Worm (Caenorhabditis elegans) whole organism, L4 larva: ENCODE data around the gene F45D3.4.
A peak's percentile ranks its signal among the peaks of the same experiment; 100 is the strongest.

Experiments used
- F37D6.2 ChIP-seq: sonication (generic microtip); optimal IDR thresholded peaks from 2 replicates; lab custom pipeline; 2016; ENCODE audit warnings: mild to moderate bottlenecking, missing genetic modification characterization, missing compliant biosample characterization
- R02D3.7 ChIP-seq: fragments of 150-350 bp; sonication (generic microtip); optimal IDR thresholded peaks from 3 replicates; lab custom pipeline; 2014; ENCODE audit warnings: missing biosample characterization, missing genetic modification characterization
- T20F7.1 ChIP-seq: fragments of 200-800 bp; sonication (Bioruptor generic); optimal IDR thresholded peaks from 2 replicates; lab custom pipeline; 2018; ENCODE audit warnings: mild to moderate bottlenecking, missing genetic modification characterization, missing compliant biosample characterization
- Y105C5A.15 ChIP-seq: fragments of 200-800 bp; sonication (Bioruptor generic); IDR thresholded peaks from 2 replicates; pipeline ENCODE4 v1.3.6; 2022; ENCODE audit warnings: missing genetic modification characterization, missing compliant biosample characterization
- Y48G9A.11 ChIP-seq: fragments of 200-800 bp; sonication (Bioruptor generic); IDR thresholded peaks from 2 replicates; pipeline ENCODE4 v1.3.6; 2022; ENCODE audit warnings: missing genetic modification reagents, missing genetic modification characterization, missing compliant biosample characterization
- aha-1 ChIP-seq: fragments of 150-350 bp; peaks from one replicate; lab custom pipeline; 2014; ENCODE audit warnings: missing biosample characterization, missing genetic modification characterization
- aly-2 ChIP-seq: sonication (generic microtip); optimal IDR thresholded peaks from 2 replicates; lab custom pipeline; 2018; ENCODE audit warnings: missing biosample characterization, missing genetic modification characterization
- ceh-28 ChIP-seq: fragments of 150-350 bp; optimal IDR thresholded peaks from 2 replicates; lab custom pipeline; 2014; ENCODE audit warnings: missing biosample characterization, missing genetic modification reagents, missing genetic modification characterization
- ceh-32 ChIP-seq: sonication (generic microtip); optimal IDR thresholded peaks from 2 replicates; lab custom pipeline; 2016; ENCODE audit warnings: mild to moderate bottlenecking, missing genetic modification characterization, missing compliant biosample characterization; ENCODE audit not compliant: poor library complexity
- daf-16 ChIP-seq, 3 experiments: sonication (generic microtip); optimal IDR thresholded peaks; 2 replicates each; lab custom pipeline; 2016 to 2017; ENCODE audit warnings: missing genetic modification characterization in 3 of 3, missing genetic modification reagents in 3 of 3, mild to moderate bottlenecking in 2 of 3, missing compliant biosample characterization in 2 of 3, missing biosample characterization in 1 of 3, moderate library complexity in 1 of 3
- dmd-6 ChIP-seq: fragments of 200-800 bp; sonication (Bioruptor generic); IDR thresholded peaks from 2 replicates; pipeline ENCODE4 v1.3.6; 2022; ENCODE audit warnings: missing genetic modification reagents, missing genetic modification characterization, missing compliant biosample characterization
- dpl-1 ChIP-seq: fragments of 150-350 bp; optimal IDR thresholded peaks from 2 replicates; lab custom pipeline; 2014; ENCODE audit warnings: missing biosample characterization, missing genetic modification reagents, missing genetic modification characterization
- dve-1 ChIP-seq: sonication (generic microtip); optimal IDR thresholded peaks from 2 replicates; lab custom pipeline; 2017; ENCODE audit warnings: antibody characterized with exemption, mild to moderate bottlenecking, missing genetic modification characterization, missing compliant biosample characterization; ENCODE audit not compliant: insufficient read depth
- fkh-10 ChIP-seq: fragments of 150-350 bp; optimal IDR thresholded peaks from 2 replicates; lab custom pipeline; 2014; ENCODE audit warnings: missing biosample characterization, missing genetic modification reagents, missing genetic modification characterization
- hif-1 ChIP-seq, 2 experiments: sonication (generic microtip); optimal IDR thresholded peaks; 2 replicates each; lab custom pipeline; 2016 to 2017; ENCODE audit warnings: missing compliant biosample characterization in 2 of 2, missing genetic modification characterization in 2 of 2, missing genetic modification reagents in 2 of 2, missing genotype in 2 of 2, mild to moderate bottlenecking in 1 of 2
- hlh-11 ChIP-seq: fragments of 200-800 bp; sonication (Bioruptor generic); optimal IDR thresholded peaks from 2 replicates; lab custom pipeline; 2018; ENCODE audit warnings: mild to moderate bottlenecking, missing genetic modification characterization, missing compliant biosample characterization
- hlh-30 ChIP-seq: sonication (generic microtip); optimal IDR thresholded peaks from 2 replicates; lab custom pipeline; 2017; ENCODE audit warnings: antibody characterized with exemption, mild to moderate bottlenecking, missing genetic modification characterization, missing compliant biosample characterization; ENCODE audit not compliant: insufficient read depth
- hmg-1.1 ChIP-seq: fragments of 200-800 bp; sonication (Bioruptor generic); IDR thresholded peaks from 2 replicates; pipeline ENCODE4 v1.3.6; 2022; ENCODE audit warnings: missing genetic modification reagents, missing genetic modification characterization, missing compliant biosample characterization
- lsy-2 ChIP-seq, 2 experiments: fragments of 150-350 bp in 1 of 2; sonication (generic microtip) in 1 of 2; optimal IDR thresholded peaks; 2 replicates each; lab custom pipeline; 2014 to 2017; ENCODE audit warnings: missing biosample characterization in 2 of 2, missing genetic modification characterization in 2 of 2
- mdl-1 ChIP-seq, 2 experiments: fragments of 150-350 bp in 1 of 2; sonication (generic microtip) in 1 of 2; optimal IDR thresholded peaks; 2 replicates each; lab custom pipeline; 2014 to 2017; ENCODE audit warnings: missing biosample characterization in 2 of 2, missing genetic modification characterization in 2 of 2
- mep-1 ChIP-seq: fragments of 150-350 bp; sonication (generic microtip); optimal IDR thresholded peaks from 3 replicates; lab custom pipeline; 2014; ENCODE audit warnings: missing biosample characterization, missing genetic modification characterization
- mes-2 ChIP-seq: sonication (generic microtip); optimal IDR thresholded peaks from 2 replicates; lab custom pipeline; 2016; ENCODE audit warnings: missing genotype, mild to moderate bottlenecking, missing genetic modification characterization, missing compliant biosample characterization; ENCODE audit not compliant: poor library complexity, severe bottlenecking
- mxl-2 ChIP-seq: fragments of 200-800 bp; sonication (Bioruptor generic); conservative IDR thresholded peaks from 2 replicates; pipeline ENCODE4 v1.3.6; 2022; ENCODE audit warnings: missing genetic modification reagents, missing genetic modification characterization, missing compliant biosample characterization
- mxl-3 ChIP-seq: fragments of 200-800 bp; sonication (Bioruptor generic); optimal IDR thresholded peaks from 2 replicates; lab custom pipeline; 2018; ENCODE audit warnings: mild to moderate bottlenecking, missing genetic modification characterization, missing compliant biosample characterization
- nhr-102 ChIP-seq: sonication (generic microtip); optimal IDR thresholded peaks from 2 replicates; lab custom pipeline; 2016; ENCODE audit warnings: mild to moderate bottlenecking, missing genetic modification characterization, moderate library complexity, missing compliant biosample characterization
- nhr-237 ChIP-seq: sonication (generic microtip); optimal IDR thresholded peaks from 2 replicates; lab custom pipeline; 2017; ENCODE audit warnings: missing biosample characterization, missing genetic modification characterization
- nhr-28 ChIP-seq: fragments of 150-350 bp; optimal IDR thresholded peaks from 2 replicates; lab custom pipeline; 2014; ENCODE audit warnings: missing biosample characterization, missing genetic modification characterization
- nhr-48 ChIP-seq: sonication (generic microtip); optimal IDR thresholded peaks from 2 replicates; lab custom pipeline; 2016; ENCODE audit warnings: mild to moderate bottlenecking, missing genetic modification characterization, missing compliant biosample characterization
- nhr-6 ChIP-seq: fragments of 150-350 bp; optimal IDR thresholded peaks from 2 replicates; lab custom pipeline; 2014; ENCODE audit warnings: missing biosample characterization, missing genetic modification characterization
- saeg-2 ChIP-seq: fragments of 200-800 bp; sonication (Bioruptor generic); IDR thresholded peaks from 2 replicates; pipeline ENCODE4 v1.3.6; 2022; ENCODE audit warnings: missing genetic modification reagents, missing genetic modification characterization, missing compliant biosample characterization
- skn-1 ChIP-seq: fragments of 150-350 bp; optimal IDR thresholded peaks from 2 replicates; lab custom pipeline; 2014; ENCODE audit warnings: missing biosample characterization, missing genetic modification characterization
- snpc-4 ChIP-seq: fragments of 150-350 bp; optimal IDR thresholded peaks from 2 replicates; lab custom pipeline; 2014; ENCODE audit warnings: missing biosample characterization, missing genetic modification characterization
- unc-39 ChIP-seq: sonication (generic microtip); optimal IDR thresholded peaks from 2 replicates; lab custom pipeline; 2017; ENCODE audit warnings: missing biosample characterization, missing genetic modification characterization
- zip-11 ChIP-seq: fragments of 200-800 bp; sonication (Bioruptor generic); IDR thresholded peaks from 2 replicates; pipeline ENCODE4 v1.3.6; 2022; ENCODE audit warnings: missing genetic modification characterization, missing compliant biosample characterization
- zip-2 ChIP-seq: fragments of 150-350 bp; optimal IDR thresholded peaks from 2 replicates; lab custom pipeline; 2014; ENCODE audit warnings: missing biosample characterization, missing genetic modification characterization
- ztf-11 ChIP-seq: fragments of 150-350 bp; optimal IDR thresholded peaks from 2 replicates; lab custom pipeline; 2014; ENCODE audit warnings: missing biosample characterization, missing genetic modification characterization

The F45D3.4 gene

ce11 chrV:12564902-12565301 lies 11.9 kb upstream of the F45D3.4 start (continued):
- no peak for TF ChIP-seq nhr-28 (tag; lab: Kevin White, UChicago)

- TF ChIP-seq mxl-2 (GFP tag; lab: Robert Waterston, UW) (no peak), unc-39 (tag; lab: Kevin White, UChicago) (no peak), nhr-102 (no peak), nhr-237 (tag; lab: Kevin White, UChicago) (no peak), mep-1 (no peak), Y105C5A.15 (GFP tag; lab: Robert Waterston, UW) (0 out of 2 replicates have a peak, but pooled peaks have one; percentile 8), ceh-28 (tag; lab: Kevin White, UChicago) (no peak), T20F7.1 (peak; percentile 19), hif-1 (tag; optimal IDR thresholded peaks at IDR 0.05; lab: Kevin White, UChicago) (no peak), nhr-48 (tag; lab: Kevin White, UChicago) (no peak), ztf-11 (tag; lab: Kevin White, UChicago) (no peak), ceh-32 (no peak), snpc-4 (no peak), dmd-6 (no peak)
These were observed 10.2 kb upstream of the F45D3.4 start, which contains the start of gene mrps-5 for ce11 chrV:12563187-12563586. TSS of gene mrps-5 (plus strand) at chrV:12563487.

- TF ChIP-seq aha-1 (tag; lab: Kevin White, UChicago) (peak; percentile 15), nhr-6 (tag; lab: Kevin White, UChicago) (peak; percentile 30), dve-1 (no peak), T20F7.1 (peak; percentile 95), nhr-237 (tag; lab: Kevin White, UChicago) (no peak), lsy-2 (tag; optimal IDR thresholded peaks at IDR 0.05; lab: Kevin White, UChicago) (peak in 1 of 2 experiments; percentile 21), mes-2 (tag; lab: Kevin White, UChicago) (peak; percentile 48), ceh-32 (no peak), Y48G9A.11 (peak; percentile 94), dpl-1 (GFP tag; lab: Kevin White, UChicago) (peak; percentile 8), daf-16 (GFP tag; optimal IDR thresholded peaks at IDR 0.05; lab: Kevin White, UChicago) (no peak), daf-16 (tag; optimal IDR thresholded peaks at IDR 0.05; lab: Kevin White, UChicago) (no peak), R02D3.7 (peak; percentile 26)
These were observed 7.4 kb upstream of the F45D3.4 start, which contains the start of gene sel-1 for ce11 chrV:12560328-12560782. TSS of gene sel-1 (plus strand) at chrV:12560732.

- peak; percentile 66 for TF ChIP-seq aha-1 (tag; lab: Kevin White, UChicago)
- TF ChIP-seq fkh-10 (GFP tag; lab: Kevin White, UChicago): no peak
- TF ChIP-seq mxl-3: peak; percentile 56
- TF ChIP-seq nhr-28 (tag; lab: Kevin White, UChicago): peak; percentile 30
- TF ChIP-seq skn-1 (tag; lab: Kevin White, UChicago): no peak
- TF ChIP-seq nhr-6 (tag; lab: Kevin White, UChicago): no peak
- no peak for TF ChIP-seq zip-2 (tag; lab: Kevin White, UChicago)
- 0 out of 2 replicates have a peak, but pooled peaks have one; percentile 32 for TF ChIP-seq zip-11 (GFP tag; lab: Robert Waterston, UW)
- peak in 1 of 2 experiments; percentile 52 for TF ChIP-seq mdl-1 (tag; optimal IDR thresholded peaks at IDR 0.05; lab: Kevin White, UChicago)
- peak; percentile 27 for TF ChIP-seq hlh-30 (tag; lab: Kevin White, UChicago)
- no peak for TF ChIP-seq aly-2 (tag; lab: Kevin White, UChicago)
- TF ChIP-seq saeg-2 (GFP tag; lab: Robert Waterston, UW): no peak
- no peak for TF ChIP-seq F37D6.2 (tag; lab: Kevin White, UChicago)
- TF ChIP-seq hmg-1.1 (GFP tag; lab: Robert Waterston, UW): no peak
- no peak for TF ChIP-seq dve-1
- peak; percentile 49 for TF ChIP-seq hlh-11 (tag; lab: Kevin White, UChicago)
These were observed 3.9 kb upstream of the F45D3.4 start for ce11 chrV:12556904-12557303.
